Fruit fly (Drosophila melanogaster) Kc167 (cell line): Measurements from ENCODE around the gene CG32099.

Experiments used
- Myc ChIP-seq: fragments of >200 bp; optimal IDR thresholded peaks from 2 replicates; lab custom pipeline; 2017; ENCODE audit warnings: missing external identifiers
- Sin3A ChIP-seq: fragments of >200 bp; optimal IDR thresholded peaks from 2 replicates; lab custom pipeline; 2018; ENCODE audit warnings: missing external identifiers
- h ChIP-seq: fragments of >200 bp; optimal IDR thresholded peaks from 3 replicates; lab custom pipeline; 2018; ENCODE audit warnings: missing external identifiers
- insv ChIP-seq: fragments of >200 bp; optimal IDR thresholded peaks from 3 replicates; lab custom pipeline; 2018; ENCODE audit warnings: missing external identifiers

dm6 chr3L:12175382-12175781, 26.3 kb downstream of the CG32099 start, which contains the start of gene Rh7:
- no peak for TF ChIP-seq Sin3A (lab: Kevin White, UChicago)
- TF ChIP-seq insv, result no peak
- no peak for TF ChIP-seq Myc (lab: Kevin White, UChicago)
- TF ChIP-seq h (lab: Kevin White, UChicago), result no peak
